Fruit fly (Drosophila melanogaster) Kc167 (cell line): ENCODE measurements around the gene CG15023.

Experiments
- Sin3A ChIP-seq: fragments of >200 bp; optimal IDR thresholded peaks from 2 replicates; lab custom pipeline; 2018; ENCODE audit warnings: missing external identifiers
- h ChIP-seq: fragments of >200 bp; optimal IDR thresholded peaks from 3 replicates; lab custom pipeline; 2018; ENCODE audit warnings: missing external identifiers

- no peak for TF ChIP-seq Sin3A
- TF ChIP-seq h (lab: Kevin White, UChicago): no peak
Observed at dm6 chr3L:4472768-4473167, 11.5 kb upstream of the CG15023 start, which contains the start of gene CG11349.
